Worm (Caenorhabditis elegans): ENCODE results near the gene epg-9.

Gene epg-9

ce11 chrIV:2606572-2606971 lies 5.6 kb downstream of the epg-9 start:
- TF ChIP-seq jun-1 (tag; optimal IDR thresholded peaks at IDR 0.05) (no peak), tlp-1 (tag; optimal IDR thresholded peaks at IDR 0.05) (no peak), nhr-76 (tag; optimal IDR thresholded peaks at IDR 0.05) (no peak), efl-1 (optimal IDR thresholded peaks at IDR 0.05) (no peak), efl-1 (GFP tag; optimal IDR thresholded peaks at IDR 0.05 in 1 of 2) (peak in 1 of 2 experiments; percentile 43), alr-1 (tag; optimal IDR thresholded peaks at IDR 0.05; ENCODE audit: borderline replicate concordance) (no peak), dsc-1 (tag; optimal IDR thresholded peaks at IDR 0.05) (no peak)

ce11 chrIV:2607513-2608101 lies 6.7 kb downstream of the epg-9 start, which contains the start of gene vamp-7:
Gene vamp-7 (plus strand): TSS chrIV:2608051.
- TF ChIP-seq ztf-4 (tag; optimal IDR thresholded peaks at IDR 0.05) (peak; percentile 49), ces-1 (GFP tag; optimal IDR thresholded peaks at IDR 0.05) (no peak), efl-1 (optimal IDR thresholded peaks at IDR 0.05) (peak in 1 of 2 experiments; percentile 3), efl-1 (GFP tag; optimal IDR thresholded peaks at IDR 0.05 in 1 of 2) (no peak), zag-1 (tag; optimal IDR thresholded peaks at IDR 0.05) (no peak), lsy-2 (tag; optimal IDR thresholded peaks at IDR 0.05) (peak in 1 of 2 experiments; percentile 4), vab-15 (tag; optimal IDR thresholded peaks at IDR 0.05) (no peak)

ce11 chrIV:2610409-2610808 lies 9.5 kb downstream of the epg-9 start, which contains the start of gene Y69A2AR.32:
Gene Y69A2AR.32 (plus strand): TSS chrIV:2610436.
- TF ChIP-seq C04F5.9 (tag; optimal IDR thresholded peaks at IDR 0.05) (no peak), ceh-63 (GFP tag; optimal IDR thresholded peaks at IDR 0.05) (no peak), unc-130 (tag; optimal IDR thresholded peaks at IDR 0.05) (no peak), lin-14 (GFP tag; optimal IDR thresholded peaks at IDR 0.05) (no peak), skn-1 (tag; optimal IDR thresholded peaks at IDR 0.05) (no peak), unc-30 (tag; optimal IDR thresholded peaks at IDR 0.05) (no peak), F16B12.6 (tag; optimal IDR thresholded peaks at IDR 0.05) (no peak), unc-62 (GFP tag; optimal IDR thresholded peaks at IDR 0.05) (no peak), irx-1 (tag; optimal IDR thresholded peaks at IDR 0.05) (no peak), egl-27 (tag; optimal IDR thresholded peaks at IDR 0.05) (no peak), tbx-2 (tag; optimal IDR thresholded peaks at IDR 0.05) (no peak), ceh-82 (tag; optimal IDR thresholded peaks at IDR 0.05) (no peak), nhr-71 (tag; optimal IDR thresholded peaks at IDR 0.05) (no peak), ceh-88 (GFP tag; IDR thresholded peaks at IDR 0.05) (no peak), unc-98 (GFP tag; IDR thresholded peaks at IDR 0.05) (no peak), xbp-1 (tag; optimal IDR thresholded peaks at IDR 0.05) (no peak), C34B4.2 (tag; optimal IDR thresholded peaks at IDR 0.05) (no peak)

- TF ChIP-seq dsc-1 (tag; optimal IDR thresholded peaks at IDR 0.05): no peak
- TF ChIP-seq fkh-10 (GFP tag; optimal IDR thresholded peaks at IDR 0.05): no peak
- TF ChIP-seq efl-1 (optimal IDR thresholded peaks at IDR 0.05): peak in 1 of 2 experiments; percentile 55
- no peak for TF ChIP-seq efl-1 (GFP tag; optimal IDR thresholded peaks at IDR 0.05 in 1 of 2)
- peak in 1 of 3 experiments; percentile 2 for TF ChIP-seq dpl-1 (GFP tag; optimal IDR thresholded peaks at IDR 0.05)
These were observed 10.0 kb downstream of the epg-9 start for ce11 chrIV:2610974-2611373.

ce11 chrIV:2613011-2613503 lies 12.1 kb downstream of the epg-9 start, which contains the start of gene Y69A2AR.28:
Gene Y69A2AR.28 (minus strand): TSS chrIV:2613061.
- TF ChIP-seq efl-1 (optimal IDR thresholded peaks at IDR 0.05): peak; percentile 70
- TF ChIP-seq efl-1 (GFP tag; optimal IDR thresholded peaks at IDR 0.05 in 1 of 2): peak; percentile 83 to 97
- TF ChIP-seq nhr-90 (tag; optimal IDR thresholded peaks at IDR 0.05; ENCODE audit: poor library complexity): no peak
- peak; percentile 60 to 82 for TF ChIP-seq lin-35 (GFP tag; optimal IDR thresholded peaks at IDR 0.05)
- TF ChIP-seq mep-1 (tag; optimal IDR thresholded peaks at IDR 0.05): peak; percentile 23
- TF ChIP-seq irx-1 (tag; optimal IDR thresholded peaks at IDR 0.05): no peak
- no peak for TF ChIP-seq lin-14 (GFP tag; optimal IDR thresholded peaks at IDR 0.05)
- TF ChIP-seq aly-2 (tag; optimal IDR thresholded peaks at IDR 0.05): no peak
- peak; percentile 36 for TF ChIP-seq skn-1 (tag; optimal IDR thresholded peaks at IDR 0.05)
- peak in 1 of 2 experiments; percentile 51 for TF ChIP-seq lsy-2 (tag; optimal IDR thresholded peaks at IDR 0.05)
- TF ChIP-seq snpc-4 (tag; optimal IDR thresholded peaks at IDR 0.05): no peak
- TF ChIP-seq dpl-1 (GFP tag; optimal IDR thresholded peaks at IDR 0.05): peak; percentile 55 to 84 (median 74)
- no peak for TF ChIP-seq ceh-8 (GFP tag; optimal IDR thresholded peaks at IDR 0.05)

Measured in whole organism, L1 larva.